Fruit fly (Drosophila melanogaster) whole organism, embryonic: ENCODE measurements around the gene Cad74A.

ENCODE experiments used
- Asciz ChIP-seq: fragments of 200-800 bp; sonication (Bioruptor generic); optimal IDR thresholded peaks from 2 replicates; lab custom pipeline; 2017; ENCODE audit warnings: missing biosample characterization, mild to moderate bottlenecking, missing genetic modification characterization, missing genetic modification reagents
- Atf6 ChIP-seq: fragments of 200-800 bp; sonication (Bioruptor generic); IDR thresholded peaks from 2 replicates; pipeline ENCODE4 v1.3.6; 2022; ENCODE audit warnings: missing biosample characterization, missing genetic modification characterization
- CG10366 ChIP-seq: fragments of 200-800 bp; sonication (Bioruptor generic); IDR thresholded peaks from 2 replicates; pipeline ENCODE4 v1.3.6; 2022; ENCODE audit warnings: missing biosample characterization, missing genetic modification characterization
- CG11398 ChIP-seq: fragments of 200-800 bp; sonication (Bioruptor generic); optimal IDR thresholded peaks from 2 replicates; lab custom pipeline; 2016; ENCODE audit warnings: missing biosample characterization, missing genetic modification characterization
- CG13287 ChIP-seq: fragments of 200-800 bp; sonication (Bioruptor generic); IDR thresholded peaks from 2 replicates; pipeline ENCODE4 v1.3.6; 2022; ENCODE audit warnings: missing biosample characterization, missing genetic modification characterization; ENCODE audit not compliant: partially characterized antibody
- CG14965 ChIP-seq: fragments of 200-800 bp; sonication (Bioruptor generic); optimal IDR thresholded peaks from 2 replicates; lab custom pipeline; 2016; ENCODE audit warnings: missing biosample characterization, missing genetic modification characterization, borderline replicate concordance
- CG1529 ChIP-seq: fragments of 200-800 bp; sonication (Bioruptor generic); optimal IDR thresholded peaks from 3 replicates; lab custom pipeline; 2018; ENCODE audit warnings: missing biosample characterization, missing genetic modification characterization
- CG15479 ChIP-seq: fragments of 200-800 bp; sonication (Bioruptor generic); optimal IDR thresholded peaks from 3 replicates; lab custom pipeline; 2019; ENCODE audit warnings: missing biosample characterization, mild to moderate bottlenecking, missing genetic modification characterization, moderate library complexity
- CG1792 ChIP-seq: fragments of 200-800 bp; sonication (Bioruptor generic); optimal IDR thresholded peaks from 2 replicates; lab custom pipeline; 2016; ENCODE audit warnings: missing biosample characterization, missing genetic modification characterization
- CG31224 ChIP-seq: fragments of 200-800 bp; sonication (Bioruptor generic); IDR thresholded peaks from 2 replicates; pipeline ENCODE4 v1.3.6; 2022; ENCODE audit warnings: missing biosample characterization, missing genetic modification characterization
- CG3838 ChIP-seq: fragments of 200-800 bp; sonication (Bioruptor generic); optimal IDR thresholded peaks from 3 replicates; lab custom pipeline; 2016; ENCODE audit warnings: missing biosample characterization, missing genetic modification characterization
- CG3847 ChIP-seq: fragments of 200-800 bp; sonication (Bioruptor generic); IDR thresholded peaks from 2 replicates; pipeline ENCODE4 v1.3.6; 2022; ENCODE audit warnings: missing biosample characterization, missing genetic modification characterization
- CG4617 ChIP-seq: fragments of 200-800 bp; sonication (Bioruptor generic); optimal IDR thresholded peaks from 3 replicates; lab custom pipeline; 2016; ENCODE audit warnings: missing biosample characterization, missing genetic modification characterization, borderline replicate concordance
- CG5180 ChIP-seq: fragments of 200-800 bp; sonication (Bioruptor generic); optimal IDR thresholded peaks from 3 replicates; lab custom pipeline; 2017; ENCODE audit warnings: missing biosample characterization, missing genetic modification characterization, mild to moderate bottlenecking, moderate library complexity, missing genetic modification reagents
- CG7357 ChIP-seq: fragments of 200-800 bp; sonication (Bioruptor generic); IDR thresholded peaks from 3 replicates; pipeline ENCODE4 v1.3.6; 2022; ENCODE audit warnings: missing biosample characterization, missing genetic modification characterization
- CG9437 ChIP-seq: fragments of 200-800 bp; sonication (Bioruptor generic); optimal IDR thresholded peaks from 2 replicates; lab custom pipeline; 2018; ENCODE audit warnings: missing biosample characterization, mild to moderate bottlenecking, missing genetic modification characterization
- Chrac-16 ChIP-seq: fragments of 200-800 bp; sonication (Bioruptor generic); optimal IDR thresholded peaks from 3 replicates; lab custom pipeline; 2016; ENCODE audit warnings: missing biosample characterization, missing genetic modification characterization
- D ChIP-seq, 2 experiments: fragments of 200-800 bp in 1 of 2; fragments of >200 bp in 1 of 2; sonication (Bioruptor generic) in 1 of 2; optimal IDR thresholded peaks; 2 replicates in 1 of 2; 3 replicates in 1 of 2; lab custom pipeline; 2017; ENCODE audit warnings: mild to moderate bottlenecking in 1 of 2, missing biosample characterization in 1 of 2, missing genetic modification characterization in 1 of 2, missing genetic modification reagents in 1 of 2
- Dp ChIP-seq: fragments of 200-800 bp; sonication (Bioruptor generic); optimal IDR thresholded peaks from 2 replicates; lab custom pipeline; 2018; ENCODE audit warnings: missing biosample characterization, mild to moderate bottlenecking, missing genetic modification characterization, moderate library complexity
- Drgx ChIP-seq: fragments of 200-800 bp; sonication (Bioruptor generic); IDR thresholded peaks from 2 replicates; pipeline ENCODE4 v1.3.6; 2022; ENCODE audit warnings: missing biosample characterization, missing genetic modification characterization
- Fer2 ChIP-seq: fragments of 200-800 bp; sonication (Bioruptor generic); optimal IDR thresholded peaks from 2 replicates; lab custom pipeline; 2018; ENCODE audit warnings: missing biosample characterization, mild to moderate bottlenecking, missing genetic modification characterization, moderate library complexity
- HLH3B ChIP-seq: fragments of 200-800 bp; sonication (Bioruptor generic); IDR thresholded peaks from 2 replicates; pipeline ENCODE4 v1.3.6; 2022; ENCODE audit warnings: missing biosample characterization, missing genetic modification characterization
- HLHmδ ChIP-seq: fragments of 200-800 bp; sonication (Bioruptor generic); optimal IDR thresholded peaks from 2 replicates; lab custom pipeline; 2018; ENCODE audit warnings: missing biosample characterization, mild to moderate bottlenecking, missing genetic modification characterization, moderate library complexity
- Hr78 ChIP-seq, 2 experiments: fragments of 200-800 bp in 1 of 2; fragments of >200 bp in 1 of 2; sonication (Bioruptor generic) in 1 of 2; optimal IDR thresholded peaks; 2 replicates each; lab custom pipeline; 2017 to 2019; ENCODE audit warnings: missing biosample characterization in 2 of 2, missing genetic modification characterization in 2 of 2, mild to moderate bottlenecking in 1 of 2, moderate library complexity in 1 of 2
- Hsf ChIP-seq: fragments of 200-800 bp; sonication (Bioruptor generic); optimal IDR thresholded peaks from 3 replicates; lab custom pipeline; 2016; ENCODE audit warnings: missing biosample characterization, missing genetic modification characterization
- Mrtf ChIP-seq: fragments of 200-800 bp; sonication (Bioruptor generic); IDR thresholded peaks from 3 replicates; pipeline ENCODE4 v1.3.6; 2022; ENCODE audit warnings: missing biosample characterization, missing genetic modification characterization
- Ravus ChIP-seq: fragments of 200-800 bp; sonication (Bioruptor generic); IDR thresholded peaks from 2 replicates; pipeline ENCODE4 v1.3.6; 2022; ENCODE audit warnings: missing biosample characterization, missing genetic modification characterization
- Rfx ChIP-seq: fragments of 200-800 bp; sonication (Bioruptor generic); IDR thresholded peaks from 2 replicates; pipeline ENCODE4 v1.3.6; 2022; ENCODE audit warnings: missing biosample characterization, missing genetic modification characterization
- Six4 ChIP-seq: fragments of 200-800 bp; sonication (Bioruptor generic); optimal IDR thresholded peaks from 2 replicates; lab custom pipeline; 2016; ENCODE audit warnings: missing biosample characterization, missing genetic modification characterization
- Xrp1 ChIP-seq: fragments of 200-800 bp; sonication (Bioruptor generic); IDR thresholded peaks from 2 replicates; pipeline ENCODE4 v1.3.6; 2022; ENCODE audit warnings: missing biosample characterization, missing genetic modification characterization
- bbx ChIP-seq: fragments of 200-800 bp; sonication (Bioruptor generic); IDR thresholded peaks from 2 replicates; pipeline ENCODE4 v1.3.6; 2022; ENCODE audit warnings: missing biosample characterization, missing genetic modification characterization; ENCODE audit not compliant: partially characterized antibody
- caup ChIP-seq: fragments of 200-800 bp; sonication (Bioruptor generic); optimal IDR thresholded peaks from 3 replicates; lab custom pipeline; 2017; ENCODE audit warnings: missing biosample characterization, mild to moderate bottlenecking, missing genetic modification characterization, moderate library complexity; ENCODE audit not compliant: severe bottlenecking
- dpn ChIP-seq, 2 experiments: fragments of 200-800 bp; sonication (Bioruptor generic); optimal IDR thresholded peaks; 3 replicates each; lab custom pipeline; 2016; ENCODE audit warnings: missing biosample characterization in 2 of 2, missing genetic modification characterization in 2 of 2
- fd64A ChIP-seq: fragments of 200-800 bp; sonication (Bioruptor generic); optimal IDR thresholded peaks from 3 replicates; lab custom pipeline; 2018; ENCODE audit warnings: missing biosample characterization, mild to moderate bottlenecking, missing genetic modification characterization
- ftz-f1 ChIP-seq: fragments of 200-800 bp; sonication (Bioruptor generic); optimal IDR thresholded peaks from 2 replicates; lab custom pipeline; 2016; ENCODE audit warnings: missing biosample characterization, missing genetic modification characterization
- hkb ChIP-seq, 2 experiments: fragments of 200-800 bp in 1 of 2; fragments of >200 bp in 1 of 2; sonication (Bioruptor generic) in 1 of 2; IDR thresholded peaks in 1 of 2; optimal IDR thresholded peaks in 1 of 2; 2 replicates each; pipeline versions ENCODE4 v1.3.6 to Lab custom; 2017 to 2022; ENCODE audit warnings: missing biosample characterization in 1 of 2, missing genetic modification characterization in 1 of 2
- ken ChIP-seq: fragments of 200-800 bp; sonication (Bioruptor generic); IDR thresholded peaks from 3 replicates; pipeline ENCODE4 v1.3.6; 2022; ENCODE audit warnings: missing biosample characterization, missing genetic modification characterization
- kni ChIP-seq: fragments of 200-800 bp; sonication (Bioruptor generic); optimal IDR thresholded peaks from 3 replicates; lab custom pipeline; 2017; ENCODE audit warnings: mild to moderate bottlenecking, missing biosample characterization, missing genetic modification reagents, missing genetic modification characterization
- lilli ChIP-seq: fragments of 200-800 bp; sonication (Bioruptor generic); optimal IDR thresholded peaks from 3 replicates; lab custom pipeline; 2016; ENCODE audit warnings: missing biosample characterization, missing genetic modification characterization
- maf-S ChIP-seq: fragments of 200-800 bp; sonication (Bioruptor generic); optimal IDR thresholded peaks from 2 replicates; lab custom pipeline; 2016; ENCODE audit warnings: missing biosample characterization, missing genetic modification characterization
- mam ChIP-seq: fragments of 200-800 bp; sonication (Bioruptor generic); optimal IDR thresholded peaks from 3 replicates; lab custom pipeline; 2016; ENCODE audit warnings: missing biosample characterization, missing genetic modification characterization
- mirr ChIP-seq: fragments of 200-800 bp; sonication (Bioruptor generic); optimal IDR thresholded peaks from 3 replicates; lab custom pipeline; 2018; ENCODE audit warnings: missing biosample characterization, mild to moderate bottlenecking, missing genetic modification characterization
- peb ChIP-seq: fragments of 200-800 bp; sonication (Bioruptor generic); IDR thresholded peaks from 2 replicates; pipeline ENCODE4 v1.3.6; 2022; ENCODE audit warnings: missing biosample characterization, missing genetic modification characterization
- pros ChIP-seq: fragments of 200-800 bp; sonication (Bioruptor generic); optimal IDR thresholded peaks from 3 replicates; lab custom pipeline; 2019; ENCODE audit warnings: missing biosample characterization, mild to moderate bottlenecking, missing genetic modification characterization, moderate library complexity
- psq ChIP-seq: fragments of 200-800 bp; sonication (Bioruptor generic); optimal IDR thresholded peaks from 2 replicates; lab custom pipeline; 2017; ENCODE audit warnings: missing biosample characterization, missing genetic modification characterization
- repo ChIP-seq: fragments of 200-800 bp; sonication (Bioruptor generic); optimal IDR thresholded peaks from 2 replicates; lab custom pipeline; 2016; ENCODE audit warnings: missing biosample characterization, missing genetic modification characterization
- sug ChIP-seq: fragments of 200-800 bp; optimal IDR thresholded peaks from 2 replicates; lab custom pipeline; 2019; ENCODE audit warnings: missing biosample characterization, mild to moderate bottlenecking, missing genetic modification characterization, moderate library complexity
- tin ChIP-seq: fragments of 200-800 bp; sonication (Bioruptor generic); optimal IDR thresholded peaks from 3 replicates; lab custom pipeline; 2016; ENCODE audit warnings: missing biosample characterization, missing genetic modification characterization
- trem ChIP-seq: fragments of 200-800 bp; optimal IDR thresholded peaks from 3 replicates; lab custom pipeline; 2019; ENCODE audit warnings: missing biosample characterization, mild to moderate bottlenecking, missing genetic modification characterization, moderate library complexity
- zen2 ChIP-seq: fragments of 200-800 bp; sonication (Bioruptor generic); IDR thresholded peaks from 3 replicates; pipeline ENCODE4 v1.3.6; 2022; ENCODE audit warnings: missing biosample characterization, missing genetic modification characterization; ENCODE audit not compliant: partially characterized antibody

Gene Cad74A

dm6 chr3L:17427013-17427412, 47.7 kb upstream of the Cad74A start, which contains the start of gene Polr3G (continued):
- TF ChIP-seq CG14965 (GFP tag; lab: Kevin White, UChicago) (no peak), CG31224 (GFP tag; lab: Robert Waterston, UW) (no peak), CG4617 (GFP tag; lab: Kevin White, UChicago) (no peak), Chrac-16 (GFP tag; lab: Kevin White, UChicago) (no peak), maf-S (GFP tag; lab: Kevin White, UChicago) (no peak), lilli (GFP tag; lab: Kevin White, UChicago) (peak; percentile 48), CG1529 (GFP tag; lab: Kevin White, UChicago) (no peak), Dp (peak; percentile 1), pros (GFP tag; lab: Kevin White, UChicago) (no peak), D (optimal IDR thresholded peaks at IDR 0.05; lab: Kevin White, UChicago) (no peak), D (GFP tag; optimal IDR thresholded peaks at IDR 0.05; lab: Kevin White, UChicago) (no peak), Drgx (no peak), dpn (GFP tag; optimal IDR thresholded peaks at IDR 0.05; lab: Kevin White, UChicago) (peak in 1 of 2 experiments; percentile 15), Hsf (peak; percentile 40), Ravus (GFP tag; lab: Robert Waterston, UW) (no peak), bbx (GFP tag; lab: Robert Waterston, UW) (no peak), Fer2 (tag; lab: Kevin White, UChicago) (no peak), HLHmδ (GFP tag; lab: Kevin White, UChicago) (no peak), CG5180 (GFP tag; lab: Kevin White, UChicago) (no peak), CG3847 (no peak), hkb (optimal IDR thresholded peaks at IDR 0.05; lab: Kevin White, UChicago) (no peak), hkb (GFP tag; IDR thresholded peaks at IDR 0.05; lab: Robert Waterston, UW) (no peak), CG3838 (GFP tag; lab: Kevin White, UChicago) (no peak), mam (GFP tag; lab: Kevin White, UChicago) (no peak), ken (no peak), CG11398 (GFP tag; lab: Kevin White, UChicago) (no peak), HLH3B (no peak), Asciz (GFP tag; lab: Kevin White, UChicago) (no peak), CG15479 (GFP tag; lab: Kevin White, UChicago) (no peak), peb (GFP tag; lab: Robert Waterston, UW) (no peak), fd64A (GFP tag; lab: Kevin White, UChicago) (no peak), CG13287 (no peak; the same call in 1 of the 2 replicates), Atf6 (GFP tag; lab: Robert Waterston, UW) (no peak), caup (GFP tag; lab: Kevin White, UChicago) (no peak), Hr78 (GFP tag; optimal IDR thresholded peaks at IDR 0.05; lab: Kevin White, UChicago) (no peak), Six4 (GFP tag; lab: Kevin White, UChicago) (peak; percentile 8), sug (tag; lab: Kevin White, UChicago) (peak; percentile 26), Xrp1 (GFP tag; lab: Robert Waterston, UW) (no peak), CG10366 (GFP tag; lab: Robert Waterston, UW) (no peak), zen2 (GFP tag; lab: Robert Waterston, UW) (no peak), Mrtf (no peak), mirr (no peak), tin (GFP tag; lab: Kevin White, UChicago) (peak; percentile 16), CG9437 (GFP tag; lab: Kevin White, UChicago) (no peak), psq (GFP tag; lab: Kevin White, UChicago) (no peak), CG7357 (no peak), trem (peak; percentile 32), kni (no peak), Rfx (GFP tag; lab: Robert Waterston, UW) (peak; percentile 56), CG1792 (GFP tag; lab: Kevin White, UChicago) (no peak), repo (GFP tag; lab: Kevin White, UChicago) (no peak), ftz-f1 (GFP tag; lab: Kevin White, UChicago) (no peak)
